Worm (Caenorhabditis elegans): Measurements from ENCODE around the gene nmat-1.

nmat-1 gene

DNA sequence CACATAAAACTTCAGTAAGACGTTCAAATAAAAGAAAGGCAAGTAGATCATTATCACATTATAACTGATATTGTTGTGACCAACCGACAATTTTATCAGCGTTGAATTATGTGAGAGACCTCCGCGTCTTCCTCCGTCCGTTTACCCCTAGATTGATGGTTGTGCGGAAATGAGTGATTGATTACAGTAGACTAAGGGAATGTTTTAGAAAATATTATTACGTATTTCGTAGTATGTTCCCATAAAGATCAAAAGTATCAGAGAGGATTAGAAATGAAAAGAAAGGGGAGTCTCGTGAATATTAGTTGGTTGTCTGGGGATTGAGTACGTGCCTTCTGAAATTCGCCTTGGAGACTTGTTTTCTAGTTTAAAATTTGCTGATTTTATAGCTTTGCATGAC lies 20.9 kb upstream of the nmat-1 start:
- no peak for TF ChIP-seq sptf-1 (tag; optimal IDR thresholded peaks at IDR 0.05)
- TF ChIP-seq unc-62 (GFP tag; optimal IDR thresholded peaks at IDR 0.05): peak; percentile 29
- TF ChIP-seq ceh-43 (GFP tag; optimal IDR thresholded peaks at IDR 0.05): no peak

DNA sequence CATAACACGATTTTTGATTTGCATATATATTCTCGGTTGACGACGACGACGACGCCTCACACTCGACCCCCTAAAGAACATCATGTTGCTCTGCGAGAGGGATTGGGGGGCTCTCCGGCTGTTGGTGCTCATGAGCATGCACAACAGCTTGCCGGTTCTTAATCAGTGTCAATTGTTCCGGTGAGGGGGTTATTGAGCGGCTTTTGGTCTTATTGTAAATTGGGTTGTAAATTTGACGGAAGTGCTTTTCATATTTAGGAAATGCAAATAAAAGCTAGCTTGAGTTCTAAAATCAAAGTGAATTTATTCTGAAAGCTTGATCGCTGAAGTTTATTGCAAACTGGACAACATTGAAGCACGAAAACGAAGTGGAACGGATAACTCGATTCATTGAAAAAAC lies 20.1 kb upstream of the nmat-1 start:
- no peak for TF ChIP-seq lin-13 (tag; optimal IDR thresholded peaks at IDR 0.05)
- TF ChIP-seq ces-1 (GFP tag; optimal IDR thresholded peaks at IDR 0.05): peak; percentile 59
- no peak for TF ChIP-seq lin-32 (GFP tag; optimal IDR thresholded peaks at IDR 0.05)
- no peak for TF ChIP-seq zip-8 (tag; optimal IDR thresholded peaks at IDR 0.05)
- no peak for TF ChIP-seq nhr-12 (tag; optimal IDR thresholded peaks at IDR 0.05)
- TF ChIP-seq unc-39 (tag; optimal IDR thresholded peaks at IDR 0.05): no peak
- no peak for TF ChIP-seq hlh-1 (tag; optimal IDR thresholded peaks at IDR 0.05)

DNA sequence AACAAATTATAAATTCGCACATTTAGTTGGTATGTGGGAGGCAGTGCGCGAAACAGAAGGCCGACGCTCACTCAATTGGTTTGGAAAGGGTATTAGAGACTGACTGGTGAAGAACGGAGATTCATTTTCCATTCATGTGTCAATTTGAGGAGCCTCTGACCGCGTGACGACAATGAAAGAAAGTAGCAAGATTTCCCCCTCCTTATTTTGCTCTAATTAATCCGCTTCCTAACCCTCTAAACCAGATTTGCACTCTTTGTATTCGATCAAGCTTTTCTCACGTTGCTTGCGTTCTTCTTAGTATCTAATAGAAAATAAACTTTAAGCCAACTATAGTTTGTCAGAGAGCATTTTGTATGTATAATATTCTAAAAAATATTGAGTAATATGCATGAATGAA lies 18.3 kb upstream of the nmat-1 start:
- TF ChIP-seq ces-1 (GFP tag; optimal IDR thresholded peaks at IDR 0.05) (peak; percentile 88), nhr-28 (tag; optimal IDR thresholded peaks at IDR 0.05) (no peak)

DNA sequence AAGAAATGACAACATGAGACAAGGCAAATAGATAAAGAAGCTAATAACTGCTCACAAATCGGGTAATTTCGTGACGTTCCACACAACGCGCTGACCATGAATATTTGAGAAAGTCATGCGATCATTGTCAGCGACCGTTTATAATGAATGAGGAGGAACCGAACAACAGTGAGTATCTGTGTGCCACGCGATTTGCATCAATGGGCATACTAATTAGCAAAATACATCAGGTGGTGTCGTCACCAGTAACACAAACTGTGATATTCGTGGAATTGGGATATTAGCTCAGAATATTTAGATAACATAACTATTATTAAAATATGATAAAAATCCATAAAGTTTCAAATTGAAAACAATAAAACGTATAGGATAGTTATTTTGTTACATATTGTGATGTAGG lies 16.8 kb upstream of the nmat-1 start:
- no peak for TF ChIP-seq ceh-39 (tag; optimal IDR thresholded peaks at IDR 0.05)
- TF ChIP-seq M03D4.4 (tag; optimal IDR thresholded peaks at IDR 0.05): no peak
- no peak for TF ChIP-seq sem-2 (GFP tag; optimal IDR thresholded peaks at IDR 0.05)
- TF ChIP-seq elt-1 (tag; optimal IDR thresholded peaks at IDR 0.05; ENCODE audit: borderline replicate concordance, insufficient read depth): no peak
- no peak for TF ChIP-seq lsy-2 (tag; optimal IDR thresholded peaks at IDR 0.05)
- TF ChIP-seq hlh-1 (tag; optimal IDR thresholded peaks at IDR 0.05): no peak
- no peak for TF ChIP-seq ceh-83 (GFP tag; optimal IDR thresholded peaks at IDR 0.05)
- TF ChIP-seq blmp-1 (tag; optimal IDR thresholded peaks at IDR 0.05): no peak
- TF ChIP-seq ceh-43 (GFP tag; optimal IDR thresholded peaks at IDR 0.05): no peak
- no peak for TF ChIP-seq lin-32 (GFP tag; optimal IDR thresholded peaks at IDR 0.05)
- TF ChIP-seq bed-3 (GFP tag; optimal IDR thresholded peaks at IDR 0.05): no peak
- no peak for TF ChIP-seq mls-2 (tag; optimal IDR thresholded peaks at IDR 0.05)
- no peak for TF ChIP-seq nhr-12 (tag; optimal IDR thresholded peaks at IDR 0.05)
- no peak for TF ChIP-seq unc-120 (tag; optimal IDR thresholded peaks at IDR 0.05; ENCODE audit: poor library complexity, severe bottlenecking)
- TF ChIP-seq lin-13 (tag; optimal IDR thresholded peaks at IDR 0.05): no peak
- TF ChIP-seq mab-5 (tag; optimal IDR thresholded peaks at IDR 0.05): no peak

DNA sequence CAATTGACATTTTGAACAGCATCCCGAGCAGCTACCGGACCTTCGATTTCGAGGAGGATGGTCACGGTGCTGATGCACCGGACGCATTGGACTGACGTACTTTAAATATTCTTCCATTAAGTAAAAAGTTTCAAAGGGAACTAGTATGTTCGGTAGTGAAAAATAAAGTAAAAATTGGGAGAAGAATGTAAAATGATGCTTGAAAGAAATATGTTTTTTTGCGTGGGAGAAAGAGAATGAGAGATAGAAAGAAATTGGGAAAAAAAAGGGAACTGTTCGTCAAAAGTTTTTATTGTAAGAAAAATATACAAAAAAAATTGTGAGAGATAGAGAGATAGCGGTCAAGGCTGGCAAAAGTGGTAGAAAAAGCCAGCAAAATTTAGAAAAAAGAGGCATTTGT lies 16.1 kb upstream of the nmat-1 start, which contains the start of gene tsp-20:
Gene tsp-20, minus strand, starts transcription at position 101 of the 400 bp plus-strand sequence.
- TF ChIP-seq nhr-28 (tag; optimal IDR thresholded peaks at IDR 0.05) (no peak), mls-2 (tag; optimal IDR thresholded peaks at IDR 0.05) (no peak), nhr-12 (tag; optimal IDR thresholded peaks at IDR 0.05) (no peak), zip-8 (tag; optimal IDR thresholded peaks at IDR 0.05) (no peak), sptf-1 (tag; optimal IDR thresholded peaks at IDR 0.05) (no peak), pha-4 (tag; optimal IDR thresholded peaks at IDR 0.05) (no peak), drap-1 (GFP tag; optimal IDR thresholded peaks at IDR 0.05) (no peak), tbx-8 (GFP tag; optimal IDR thresholded peaks at IDR 0.05) (no peak), unc-120 (tag; optimal IDR thresholded peaks at IDR 0.05; ENCODE audit: poor library complexity, severe bottlenecking) (no peak), bed-3 (GFP tag; optimal IDR thresholded peaks at IDR 0.05) (no peak), unc-39 (tag; optimal IDR thresholded peaks at IDR 0.05) (no peak), lsy-2 (tag; optimal IDR thresholded peaks at IDR 0.05) (no peak), blmp-1 (tag; optimal IDR thresholded peaks at IDR 0.05) (no peak), ceh-39 (tag; optimal IDR thresholded peaks at IDR 0.05) (no peak), snpc-4 (tag; optimal IDR thresholded peaks at IDR 0.05) (no peak)

DNA sequence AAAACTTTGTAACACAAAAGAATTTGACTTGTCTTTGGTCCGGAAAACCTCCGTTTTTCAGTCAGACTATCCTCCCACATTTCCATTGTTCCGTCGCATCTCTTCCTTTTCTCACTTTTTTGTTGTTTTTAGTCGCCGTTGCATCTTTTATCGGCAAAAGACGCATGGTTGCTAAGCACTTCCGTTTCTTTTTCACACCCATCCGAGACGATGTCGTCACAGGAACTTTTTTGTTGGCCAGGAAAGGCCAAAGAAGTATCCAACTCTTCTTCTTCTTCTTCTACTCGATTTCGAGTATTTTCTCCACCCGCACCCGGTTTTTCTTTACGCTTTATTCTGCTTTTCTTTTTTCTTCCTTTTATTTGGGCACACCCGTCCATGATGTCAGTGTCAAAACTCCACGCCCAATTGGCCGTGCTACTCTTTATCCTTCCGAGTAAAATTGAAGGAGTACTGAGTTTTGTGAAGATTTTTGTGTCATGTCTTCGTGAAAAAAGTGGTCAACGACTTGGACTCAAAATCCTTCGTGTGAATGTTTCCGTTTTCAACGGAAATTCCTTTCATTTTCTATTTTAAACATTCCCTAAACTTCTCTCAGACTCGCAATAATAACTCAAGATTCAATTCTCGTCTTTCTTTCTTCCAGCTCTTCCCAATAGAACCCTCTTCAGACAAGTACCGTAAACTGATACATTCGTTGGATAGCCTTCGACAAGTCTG lies 7.4 kb upstream of the nmat-1 start, which contains the start of gene B0198.2:
Gene B0198.2, plus strand, starts transcription at position 670 of the 720 bp plus-strand sequence.
- TF ChIP-seq mab-5 (tag; optimal IDR thresholded peaks at IDR 0.05) (no peak), sptf-1 (tag; optimal IDR thresholded peaks at IDR 0.05) (no peak), blmp-1 (tag; optimal IDR thresholded peaks at IDR 0.05) (no peak), hlh-1 (tag; optimal IDR thresholded peaks at IDR 0.05) (no peak)

DNA sequence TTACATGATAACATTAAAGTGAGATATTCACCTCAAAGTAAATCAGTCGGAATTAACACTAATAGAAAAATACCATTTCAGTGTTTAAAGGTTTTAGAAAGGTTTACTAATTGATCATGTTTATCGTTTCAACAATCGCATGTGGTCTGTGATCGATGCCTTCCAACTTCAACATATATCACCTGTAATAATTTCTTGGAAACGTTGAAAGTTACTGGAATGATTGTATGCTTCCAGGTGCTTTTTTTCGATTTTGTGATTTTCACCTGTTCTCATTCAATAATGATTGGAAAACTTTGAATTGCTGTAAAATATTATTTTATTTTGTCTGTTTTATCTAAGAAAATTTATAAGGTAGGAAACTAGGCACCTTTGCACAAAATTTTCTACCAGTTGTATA lies 4.7 kb upstream of the nmat-1 start:
- TF ChIP-seq sptf-1 (tag; optimal IDR thresholded peaks at IDR 0.05) (no peak), zip-8 (tag; optimal IDR thresholded peaks at IDR 0.05) (no peak), ztf-11 (tag; optimal IDR thresholded peaks at IDR 0.05) (no peak), mls-2 (tag; optimal IDR thresholded peaks at IDR 0.05) (no peak)

All from whole organism, mixed stage, embryonic.